Fruit fly (Drosophila melanogaster): ENCODE results near the gene ed.

Gene ed

DNA sequence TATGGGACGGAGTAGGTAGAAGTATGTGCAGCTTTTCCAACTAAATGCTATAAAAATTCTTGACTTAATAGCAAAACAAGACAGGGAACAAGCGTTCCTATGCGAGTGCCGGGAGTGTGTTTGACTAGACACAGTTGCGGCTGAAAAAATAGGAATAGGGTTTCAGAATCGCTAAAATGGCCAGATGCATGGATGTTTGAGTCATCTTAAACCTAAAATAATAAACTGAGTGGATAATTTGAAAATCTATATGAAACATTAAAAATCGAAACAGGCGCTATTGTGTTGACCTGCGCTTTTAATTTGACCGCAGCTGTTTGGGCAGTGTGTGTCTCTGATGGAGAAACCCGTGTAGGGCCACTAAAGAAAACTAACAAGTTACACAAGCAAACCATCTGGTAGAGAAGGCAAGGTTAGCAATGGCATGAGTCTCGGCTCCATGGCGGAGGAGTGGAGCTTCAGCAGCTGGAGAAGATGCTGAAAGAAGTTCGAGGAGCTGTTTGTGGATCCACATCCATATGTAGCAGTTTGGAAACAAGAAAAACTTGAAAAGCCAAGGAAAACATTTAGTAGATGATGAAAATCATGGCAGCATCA, 62.6 kb downstream of the ed start (continued):
- TF ChIP-seq CG31441 (GFP tag; IDR thresholded peaks at IDR 0.05) (peak; percentile 75), trem (tag; optimal IDR thresholded peaks at IDR 0.05) (peak; percentile 40), Med (GFP tag) (peak; percentile 97), CG3995 (GFP tag; optimal IDR thresholded peaks at IDR 0.05) (no peak), NK7.1 (GFP tag; optimal IDR thresholded peaks at IDR 0.05) (peak; percentile 33), CG12659 (GFP tag; optimal IDR thresholded peaks at IDR 0.05) (peak; percentile 48), Ets97D (GFP tag; optimal IDR thresholded peaks at IDR 0.05) (peak; percentile 20), HLHmδ (GFP tag; optimal IDR thresholded peaks at IDR 0.05) (no peak), CG3838 (GFP tag; optimal IDR thresholded peaks at IDR 0.05) (no peak), C15 (GFP tag; IDR thresholded peaks at IDR 0.05) (0 out of 3 replicates have a peak, but pooled peaks have one; percentile 28), Mrtf (GFP tag; IDR thresholded peaks at IDR 0.05) (peak; percentile 72; the same call in 2 of the 3 replicates), CG33557 (GFP tag; optimal IDR thresholded peaks at IDR 0.05) (no peak), CG6654 (GFP tag; optimal IDR thresholded peaks at IDR 0.05) (peak; percentile 51), zen2 (GFP tag; IDR thresholded peaks at IDR 0.05; ENCODE audit: partially characterized antibody) (no peak), CG11093 (GFP tag; IDR thresholded peaks at IDR 0.05) (peak; percentile 70), Bteb2 (GFP tag; optimal IDR thresholded peaks at IDR 0.05) (peak; percentile 39), CG9876 (GFP tag; optimal IDR thresholded peaks at IDR 0.05) (peak; percentile 42), Sry-δ (GFP tag; optimal IDR thresholded peaks at IDR 0.05) (peak; percentile 28), row (GFP tag; IDR thresholded peaks at IDR 0.05) (peak; percentile 83), CG2712 (tag; optimal IDR thresholded peaks at IDR 0.05) (peak; percentile 82), twi (tag; optimal IDR thresholded peaks at IDR 0.05) (peak; percentile 52), NC2α (GFP tag; optimal IDR thresholded peaks at IDR 0.05) (peak; percentile 55), Awh (GFP tag; IDR thresholded peaks at IDR 0.05) (peak; percentile 72), z (GFP tag; IDR thresholded peaks at IDR 0.05) (0 out of 3 replicates have a peak, but pooled peaks have one; percentile 30), CG10366 (GFP tag; IDR thresholded peaks at IDR 0.05) (peak; percentile 74), br (optimal IDR thresholded peaks at IDR 0.05) (no peak), CG33213 (GFP tag; optimal IDR thresholded peaks at IDR 0.05) (peak; percentile 51), h (optimal IDR thresholded peaks at IDR 0.05) (no peak), CG13123 (GFP tag; optimal IDR thresholded peaks at IDR 0.05) (no peak), vnd (GFP tag; IDR thresholded peaks at IDR 0.05; ENCODE audit: partially characterized antibody) (no peak), CG16779 (GFP tag; IDR thresholded peaks at IDR 0.05) (peak; percentile 62; the same call in 1 of the 2 replicates), cato (GFP tag; optimal IDR thresholded peaks at IDR 0.05; ENCODE audit: borderline replicate concordance) (peak; percentile 75), CG3407 (GFP tag; optimal IDR thresholded peaks at IDR 0.05) (peak; percentile 63), wor (GFP tag; IDR thresholded peaks at IDR 0.05) (peak; percentile 55; the same call in 1 of the 2 replicates), hkb (optimal IDR thresholded peaks at IDR 0.05) (no peak), hkb (GFP tag; IDR thresholded peaks at IDR 0.05) (peak; percentile 76), Hey (tag; optimal IDR thresholded peaks at IDR 0.05) (no peak), D19B (GFP tag; optimal IDR thresholded peaks at IDR 0.05) (no peak), CrebB (tag; optimal IDR thresholded peaks at IDR 0.05) (peak; percentile 24), bowl (GFP tag; IDR thresholded peaks at IDR 0.05) (no peak; the same call in 1 of the 2 replicates), chif (GFP tag; optimal IDR thresholded peaks at IDR 0.05) (peak; percentile 77 to 81), ham (GFP tag; IDR thresholded peaks at IDR 0.05) (no peak), Vsx1 (GFP tag; optimal IDR thresholded peaks at IDR 0.05) (peak; percentile 27), ap (GFP tag; IDR thresholded peaks at IDR 0.05) (peak; percentile 62; the same call in 1 of the 2 replicates), D (optimal IDR thresholded peaks at IDR 0.05) (no peak), D (GFP tag; optimal IDR thresholded peaks at IDR 0.05) (peak; percentile 61), Adf1 (GFP tag; IDR thresholded peaks at IDR 0.05) (no peak), TFAM (GFP tag; optimal IDR thresholded peaks at IDR 0.05) (no peak), lola (GFP tag; optimal IDR thresholded peaks at IDR 0.05) (peak in 1 of 3 experiments; percentile 62), onecut (GFP tag; IDR thresholded peaks at IDR 0.05) (peak; percentile 58), Rfx (GFP tag; IDR thresholded peaks at IDR 0.05) (peak; percentile 85), wdn (GFP tag; IDR thresholded peaks at IDR 0.05) (peak; percentile 70)
